Fruit fly (Drosophila melanogaster): ENCODE measurements around the gene Obp83g.
A peak's percentile ranks its signal among the peaks of the same experiment; 100 is the strongest.

Gene Obp83g

DNA sequence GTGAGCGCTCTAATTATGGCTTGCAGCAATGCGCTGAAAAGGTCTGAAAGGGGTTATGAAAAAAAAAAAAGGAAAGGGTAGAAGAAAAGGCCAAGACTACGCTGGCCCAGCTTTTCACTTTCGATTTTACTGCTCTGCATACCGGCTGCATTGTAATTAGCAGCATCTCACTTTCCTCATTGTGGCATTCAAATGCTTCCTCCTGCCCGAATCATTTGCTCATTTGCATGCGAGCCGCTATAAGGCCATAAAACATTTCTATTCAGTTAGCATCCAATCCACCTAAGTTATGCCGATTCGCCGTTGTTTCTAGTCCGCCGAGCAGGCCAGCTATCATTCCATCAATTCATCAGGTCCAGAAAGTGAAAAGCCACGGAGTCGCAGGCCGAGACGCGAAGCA lies 41.5 kb upstream of the Obp83g start:
- TF ChIP-seq foxo (GFP tag; optimal IDR thresholded peaks at IDR 0.05) (no peak), h (GFP tag; optimal IDR thresholded peaks at IDR 0.05) (no peak), Sp1 (GFP tag; optimal IDR thresholded peaks at IDR 0.05) (no peak), Vsx2 (GFP tag; optimal IDR thresholded peaks at IDR 0.05; ENCODE audit: partially characterized antibody) (no peak), Hr78 (GFP tag; optimal IDR thresholded peaks at IDR 0.05) (no peak), Dif (GFP tag; optimal IDR thresholded peaks at IDR 0.05; ENCODE audit: partially characterized antibody) (no peak), tai (GFP tag; optimal IDR thresholded peaks at IDR 0.05) (no peak), pan (optimal IDR thresholded peaks at IDR 0.05) (no peak), CrebA (GFP tag; optimal IDR thresholded peaks at IDR 0.05; ENCODE audit: borderline replicate concordance) (no peak), rgr (GFP tag; optimal IDR thresholded peaks at IDR 0.05) (no peak), Rel (GFP tag; optimal IDR thresholded peaks at IDR 0.05) (no peak), Rel (tag; optimal IDR thresholded peaks at IDR 0.05) (no peak), GATAd (GFP tag; optimal IDR thresholded peaks at IDR 0.05) (no peak), lola (GFP tag; optimal IDR thresholded peaks at IDR 0.05) (no peak), OdsH (GFP tag; optimal IDR thresholded peaks at IDR 0.05) (no peak), dmrt93B (GFP tag; optimal IDR thresholded peaks at IDR 0.05) (no peak)

DNA sequence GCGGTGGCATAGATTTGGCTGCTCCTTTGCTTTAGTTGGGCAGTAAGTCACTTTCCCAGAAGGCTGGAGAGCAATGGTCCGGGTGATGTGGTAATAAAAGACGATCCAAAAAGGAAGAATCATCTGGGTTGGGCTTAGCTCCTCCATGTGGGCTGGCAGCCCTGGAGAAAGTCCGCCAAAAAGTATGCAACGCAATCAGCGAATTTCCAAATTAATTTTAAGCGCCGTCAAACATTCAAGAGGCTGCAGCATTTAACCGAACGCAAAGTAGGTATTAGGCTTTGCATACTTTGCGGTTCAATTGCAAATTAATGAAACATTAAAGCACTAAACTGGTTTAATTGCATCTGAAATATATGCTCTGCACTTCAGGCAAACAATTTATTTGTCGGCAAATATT lies 37.5 kb upstream of the Obp83g start:
- TF ChIP-seq Dif (GFP tag; optimal IDR thresholded peaks at IDR 0.05; ENCODE audit: partially characterized antibody) (peak; percentile 19), dsf (GFP tag; optimal IDR thresholded peaks at IDR 0.05; ENCODE audit: borderline replicate concordance) (no peak), lola (GFP tag; optimal IDR thresholded peaks at IDR 0.05) (peak; percentile 96), Myc (optimal IDR thresholded peaks at IDR 0.05) (peak; percentile 84), Vsx2 (GFP tag; optimal IDR thresholded peaks at IDR 0.05; ENCODE audit: partially characterized antibody) (peak; percentile 65), N (GFP tag; optimal IDR thresholded peaks at IDR 0.05) (peak; percentile 74), Hr78 (GFP tag; optimal IDR thresholded peaks at IDR 0.05) (no peak), CG32264 (GFP tag; optimal IDR thresholded peaks at IDR 0.05) (no peak)

DNA sequence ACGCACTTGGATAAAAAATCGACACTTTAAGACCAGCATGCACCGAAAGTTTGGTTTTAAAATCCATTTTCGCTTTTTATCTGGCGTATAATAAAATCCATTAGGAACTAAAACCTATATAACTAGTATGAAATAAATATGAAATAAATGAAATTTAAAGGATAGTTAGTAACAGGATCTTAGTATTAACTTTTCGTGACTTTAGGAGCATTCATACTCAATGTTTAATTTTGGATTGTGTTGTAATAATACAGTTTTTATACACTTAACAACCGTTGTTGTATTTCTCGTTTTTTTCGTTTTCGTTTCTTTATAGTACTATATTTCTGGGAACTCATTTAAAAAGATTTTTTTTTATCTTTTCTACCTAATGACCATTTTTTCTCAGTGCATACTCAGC lies 37.0 kb upstream of the Obp83g start:
- no peak for TF ChIP-seq dl (GFP tag; optimal IDR thresholded peaks at IDR 0.05; ENCODE audit: insufficient read depth in 1 of 2, partially characterized antibody in 2 of 2)

DNA sequence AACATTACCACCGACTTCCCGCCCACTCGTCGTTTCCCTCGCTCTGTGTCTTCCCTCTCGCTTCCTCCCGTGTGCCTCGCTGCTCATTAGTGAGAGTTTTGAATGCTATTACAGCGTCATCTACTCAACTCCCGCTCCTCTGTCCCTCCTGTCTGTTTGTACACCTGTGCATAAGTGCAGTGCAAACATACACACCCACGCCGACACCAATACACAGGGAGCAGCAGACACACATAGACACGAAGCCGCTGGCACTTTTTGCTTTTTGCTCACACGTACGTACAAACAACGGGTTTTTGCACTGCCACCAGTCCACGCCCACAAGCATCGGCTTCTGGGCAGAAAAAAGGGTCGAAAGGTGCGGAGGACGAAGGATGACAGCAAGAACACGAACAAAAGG lies 29.7 kb upstream of the Obp83g start:
- TF ChIP-seq tai (GFP tag; optimal IDR thresholded peaks at IDR 0.05) (no peak), Hnf4 (GFP tag; optimal IDR thresholded peaks at IDR 0.05) (no peak), dmrt93B (GFP tag; optimal IDR thresholded peaks at IDR 0.05) (no peak), N (GFP tag; optimal IDR thresholded peaks at IDR 0.05) (no peak)

DNA sequence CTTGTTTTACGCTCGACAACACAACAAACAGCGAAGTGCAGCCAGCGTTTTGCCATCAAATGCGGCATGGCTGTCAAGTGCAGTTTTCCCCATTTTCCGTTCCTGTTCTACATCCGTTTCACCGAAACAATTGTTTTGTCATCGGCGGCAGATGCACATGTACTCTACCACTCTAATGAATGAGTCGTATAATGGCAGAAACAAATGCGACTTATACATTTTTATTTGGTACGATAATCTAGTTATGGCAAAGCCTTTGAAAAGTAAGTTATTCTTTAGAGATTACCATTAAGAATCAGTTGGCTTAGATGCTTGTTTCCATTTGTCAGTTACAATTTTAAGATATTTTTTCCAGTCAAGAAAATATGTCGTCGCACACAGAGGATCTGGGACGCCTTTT lies 10.2 kb upstream of the Obp83g start, which contains the start of gene Vha14-2:
Gene Vha14-2 (plus strand): TSS at position 301 of the 400 bp plus-strand sequence.
- TF ChIP-seq usp (GFP tag; optimal IDR thresholded peaks at IDR 0.05) (no peak), Dif (GFP tag; optimal IDR thresholded peaks at IDR 0.05; ENCODE audit: partially characterized antibody) (no peak), Rel (GFP tag; optimal IDR thresholded peaks at IDR 0.05) (no peak), Rel (tag; optimal IDR thresholded peaks at IDR 0.05) (no peak), pan (optimal IDR thresholded peaks at IDR 0.05) (no peak), lola (GFP tag; optimal IDR thresholded peaks at IDR 0.05) (no peak), woc (GFP tag; optimal IDR thresholded peaks at IDR 0.05) (no peak)

DNA sequence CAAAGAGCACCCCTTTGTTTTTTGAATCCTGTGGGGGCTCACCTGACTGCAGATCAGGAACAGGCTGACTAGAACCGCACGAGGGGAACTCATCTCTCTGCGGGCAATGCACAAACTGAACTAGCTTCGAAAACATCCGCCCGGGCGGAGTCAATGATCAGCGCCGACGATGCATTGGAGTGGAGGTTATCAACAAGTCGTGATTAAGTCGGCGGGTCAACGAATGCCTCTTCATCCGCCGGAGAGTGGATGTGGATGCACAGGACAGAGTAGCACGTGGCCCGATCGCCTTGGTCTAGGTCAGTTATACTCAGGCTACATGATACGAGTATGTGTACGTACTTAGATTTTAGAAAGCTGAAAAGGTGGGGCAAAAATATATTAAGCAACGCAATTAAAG lies 1.2 kb downstream of the Obp83g start, which contains the start of gene Obp83ef:
Gene Obp83ef (minus strand): TSS at position 119 of the 400 bp plus-strand sequence.
- TF ChIP-seq Rel (GFP tag; optimal IDR thresholded peaks at IDR 0.05) = no peak
- peak; percentile 5 for TF ChIP-seq Rel (tag; optimal IDR thresholded peaks at IDR 0.05)
- TF ChIP-seq Myc (optimal IDR thresholded peaks at IDR 0.05) = no peak

DNA sequence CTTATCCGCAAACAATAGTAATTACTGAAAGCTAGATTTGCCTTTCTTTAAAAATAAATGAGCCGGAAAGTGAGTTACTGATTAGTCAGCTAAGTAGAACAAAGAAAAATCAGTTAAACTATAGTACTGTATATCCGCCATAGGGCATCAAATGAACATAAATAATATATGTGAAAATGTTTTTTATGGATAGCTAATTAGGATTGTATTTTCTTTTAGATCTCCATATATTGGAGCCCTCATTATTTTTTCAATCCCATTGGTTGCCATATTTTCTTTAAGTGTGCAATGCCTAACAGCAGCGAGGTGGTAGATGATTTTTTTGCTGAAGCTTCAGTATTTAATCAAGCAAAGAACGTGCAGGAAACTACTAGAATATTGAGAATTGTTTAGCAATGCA lies 4.3 kb downstream of the Obp83g start, which contains the start of gene Obp83cd:
Gene Obp83cd (plus strand): TSS at position 343 of the 400 bp plus-strand sequence.
- TF ChIP-seq Myc (optimal IDR thresholded peaks at IDR 0.05) = no peak
- no peak for TF ChIP-seq N (GFP tag; optimal IDR thresholded peaks at IDR 0.05)
- TF ChIP-seq dl (GFP tag; optimal IDR thresholded peaks at IDR 0.05; ENCODE audit: insufficient read depth in 1 of 2, partially characterized antibody in 2 of 2) = no peak
- no peak for TF ChIP-seq Rel (GFP tag; optimal IDR thresholded peaks at IDR 0.05)
- no peak for TF ChIP-seq Rel (tag; optimal IDR thresholded peaks at IDR 0.05)
- TF ChIP-seq rgr (GFP tag; optimal IDR thresholded peaks at IDR 0.05) = no peak
- no peak for TF ChIP-seq Dif (GFP tag; optimal IDR thresholded peaks at IDR 0.05; ENCODE audit: partially characterized antibody)
- no peak for TF ChIP-seq pan (optimal IDR thresholded peaks at IDR 0.05)
- no peak for TF ChIP-seq Dfd (GFP tag; optimal IDR thresholded peaks at IDR 0.05)
- no peak for TF ChIP-seq foxo (GFP tag; optimal IDR thresholded peaks at IDR 0.05)
- TF ChIP-seq Jra (GFP tag; optimal IDR thresholded peaks at IDR 0.05) = no peak
- TF ChIP-seq CrebA (GFP tag; optimal IDR thresholded peaks at IDR 0.05; ENCODE audit: borderline replicate concordance) = no peak
